Worm (Caenorhabditis elegans): ENCODE results near the gene str-23.

DNA sequence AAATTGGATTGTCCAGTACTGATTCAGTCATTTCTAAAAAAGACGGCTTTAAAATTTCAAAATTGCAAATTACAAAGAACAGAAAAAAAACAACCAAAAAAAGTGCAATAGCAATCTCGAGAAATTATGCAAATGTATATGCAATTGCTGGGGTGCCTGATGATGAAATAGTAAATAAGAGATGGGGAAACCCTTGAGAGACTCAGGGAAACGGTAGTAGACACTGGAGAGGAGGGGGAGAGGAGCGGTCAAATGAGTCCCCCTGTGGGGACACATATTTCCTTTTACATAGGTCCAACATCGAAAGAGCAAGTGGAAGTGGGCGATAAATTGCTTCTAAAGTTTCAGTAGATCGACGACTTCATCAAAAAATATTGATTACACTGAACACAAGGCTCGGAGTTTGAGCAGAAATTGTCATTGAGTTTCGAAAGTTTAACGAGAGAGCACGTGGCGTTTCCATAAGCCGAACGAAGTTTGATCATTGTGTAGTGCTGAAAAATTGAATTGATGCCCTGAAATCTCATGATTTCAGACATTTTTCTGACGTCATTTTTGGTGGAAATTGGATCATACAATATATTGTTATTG lies 34.2 kb upstream of the str-23 start, which contains the start of the genes fbxa-153 and str-12:
- TF ChIP-seq ama-1 (optimal IDR thresholded peaks at IDR 0.05), result no peak
- no peak for TF ChIP-seq nhr-28 (tag; optimal IDR thresholded peaks at IDR 0.05)
- no peak for TF ChIP-seq pqm-1 (tag; optimal IDR thresholded peaks at IDR 0.05)
- no peak for TF ChIP-seq ztf-11 (tag; optimal IDR thresholded peaks at IDR 0.05)
- no peak for TF ChIP-seq unc-39 (tag; optimal IDR thresholded peaks at IDR 0.05)

Measured in whole organism, L3 larva.